Fruit fly (Drosophila melanogaster) whole organism, prepupa: Measurements from ENCODE around the gene CG11977.

Experiments used
- CG11902 ChIP-seq: fragments of 200-800 bp; sonication (Bioruptor generic); optimal IDR thresholded peaks from 3 replicates; lab custom pipeline; 2016; ENCODE audit warnings: missing biosample characterization, missing genetic modification characterization
- CG6792 ChIP-seq: fragments of 200-800 bp; sonication (Bioruptor generic); optimal IDR thresholded peaks from 3 replicates; lab custom pipeline; 2016; ENCODE audit warnings: missing biosample characterization, missing genetic modification characterization
- CG9139 ChIP-seq: fragments of 200-800 bp; sonication (Bioruptor generic); optimal IDR thresholded peaks from 3 replicates; lab custom pipeline; 2017; ENCODE audit warnings: missing biosample characterization, mild to moderate bottlenecking, missing genetic modification characterization
- Gug ChIP-seq: fragments of 200-800 bp; sonication (Bioruptor generic); IDR thresholded peaks from 2 replicates; pipeline ENCODE4 v1.3.6; 2022; ENCODE audit warnings: missing biosample characterization, missing genetic modification characterization
- Sox15 ChIP-seq: fragments of 200-800 bp; sonication (Bioruptor generic); optimal IDR thresholded peaks from 3 replicates; lab custom pipeline; 2016; ENCODE audit warnings: missing biosample characterization, missing genetic modification characterization
- eg ChIP-seq: fragments of 200-800 bp; sonication (Bioruptor generic); IDR thresholded peaks from 3 replicates; pipeline ENCODE4 v1.3.6; 2022; ENCODE audit warnings: missing biosample characterization, missing genetic modification characterization
- spab ChIP-seq: fragments of 200-800 bp; sonication (Bioruptor generic); optimal IDR thresholded peaks from 2 replicates; lab custom pipeline; 2017; ENCODE audit warnings: missing biosample characterization, mild to moderate bottlenecking, missing genetic modification characterization, missing genetic modification reagents

DNA sequence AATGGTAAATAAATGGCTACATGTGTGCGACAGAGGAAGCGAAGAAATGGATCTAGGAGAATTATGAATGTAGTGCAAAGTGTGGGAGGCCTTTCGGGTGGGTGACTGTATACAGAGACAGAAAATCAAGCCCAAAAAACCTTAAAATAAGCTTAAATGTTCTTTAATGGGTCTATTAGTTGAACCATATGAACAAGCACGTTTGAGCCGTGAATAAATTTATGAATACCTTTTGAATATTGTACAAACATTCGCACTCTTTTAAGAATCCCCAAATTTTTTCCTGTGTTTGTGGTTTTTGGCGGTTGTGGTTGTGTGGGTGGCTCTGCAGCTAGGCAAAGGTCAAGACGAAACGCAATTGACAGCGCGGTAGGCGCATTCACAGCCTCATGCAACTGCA, 30.9 kb upstream of the CG11977 start:
- TF ChIP-seq Gug (no peak), eg (GFP tag; lab: Robert Waterston, UW) (peak; percentile 59), spab (no peak), CG9139 (no peak), CG11902 (GFP tag; lab: Kevin White, UChicago) (no peak), CG6792 (GFP tag; lab: Kevin White, UChicago) (no peak), Sox15 (GFP tag; lab: Kevin White, UChicago) (no peak)
